Worm (Caenorhabditis elegans) whole organism, early embryonic: ENCODE results near the gene wrm-1.

Source experiments
- B0310.2 ChIP-seq: sonication (generic microtip); optimal IDR thresholded peaks from 2 replicates; lab custom pipeline; 2016; ENCODE audit warnings: mild to moderate bottlenecking, missing genetic modification characterization, missing compliant biosample characterization
- F13C5.2 ChIP-seq: sonication (generic microtip); optimal IDR thresholded peaks from 2 replicates; lab custom pipeline; 2017; ENCODE audit warnings: mild to moderate bottlenecking, missing genetic modification characterization, inconsistent platforms, missing compliant biosample characterization
- aly-1 ChIP-seq: sonication (generic microtip); optimal IDR thresholded peaks from 2 replicates; lab custom pipeline; 2016; ENCODE audit warnings: missing genetic modification characterization, missing compliant biosample characterization
- ama-1 ChIP-seq: fragments of 150-350 bp; optimal IDR thresholded peaks from 2 replicates; lab custom pipeline; 2014
- ceh-13 ChIP-seq: fragments of 200-800 bp; sonication (Bioruptor generic); optimal IDR thresholded peaks from 2 replicates; lab custom pipeline; 2018; ENCODE audit warnings: mild to moderate bottlenecking, missing genetic modification characterization, missing compliant biosample characterization
- ceh-36 ChIP-seq: sonication (generic microtip); optimal IDR thresholded peaks from 2 replicates; lab custom pipeline; 2016; ENCODE audit warnings: missing genetic modification characterization, inconsistent platforms, missing compliant biosample characterization
- ets-7 ChIP-seq: sonication (generic microtip); optimal IDR thresholded peaks from 2 replicates; lab custom pipeline; 2016; ENCODE audit warnings: missing genotype, missing genetic modification characterization, missing compliant biosample characterization
- flt-1 ChIP-seq: fragments of 200-800 bp; sonication (Bioruptor generic); IDR thresholded peaks from 2 replicates; pipeline ENCODE4 v1.3.6; 2022; ENCODE audit warnings: missing genetic modification characterization, missing compliant biosample characterization
- hmbx-1 ChIP-seq: sonication (generic microtip); optimal IDR thresholded peaks from 2 replicates; lab custom pipeline; 2016; ENCODE audit warnings: mild to moderate bottlenecking, missing genetic modification characterization, missing compliant biosample characterization
- hmg-4 ChIP-seq: fragments of 200-800 bp; sonication (Bioruptor generic); optimal IDR thresholded peaks from 2 replicates; lab custom pipeline; 2018; ENCODE audit warnings: mild to moderate bottlenecking, missing genetic modification characterization, missing compliant biosample characterization
- hnd-1 ChIP-seq: sonication (generic microtip); optimal IDR thresholded peaks from 2 replicates; lab custom pipeline; 2016; ENCODE audit warnings: missing genetic modification characterization, missing compliant biosample characterization
- pes-1 ChIP-seq: fragments of 200-800 bp; sonication (Bioruptor generic); IDR thresholded peaks from 2 replicates; pipeline ENCODE4 v1.3.6; 2022; ENCODE audit warnings: missing genetic modification reagents, missing genetic modification characterization, missing compliant biosample characterization
- scrt-1 ChIP-seq: fragments of 200-800 bp; sonication (Bioruptor generic); IDR thresholded peaks from 2 replicates; pipeline ENCODE4 v1.3.6; 2022; ENCODE audit warnings: missing genetic modification characterization, missing compliant biosample characterization
- sea-1 ChIP-seq: fragments of 200-800 bp; sonication (Bioruptor generic); conservative IDR thresholded peaks from 2 replicates; pipeline ENCODE4 v1.3.6; 2022; ENCODE audit warnings: missing genetic modification characterization, missing compliant biosample characterization
- tbx-11 ChIP-seq: fragments of 200-800 bp; sonication (Bioruptor generic); IDR thresholded peaks from 2 replicates; pipeline ENCODE4 v1.3.6; 2022; ENCODE audit warnings: missing genetic modification characterization, missing compliant biosample characterization
- tbx-37 ChIP-seq: fragments of 200-800 bp; sonication (Bioruptor generic); conservative IDR thresholded peaks from 2 replicates; pipeline ENCODE4 v1.3.6; 2022; ENCODE audit warnings: missing genetic modification reagents, missing genetic modification characterization, missing compliant biosample characterization
- tra-4 ChIP-seq: sonication (generic microtip); optimal IDR thresholded peaks from 2 replicates; lab custom pipeline; 2017; ENCODE audit warnings: missing genetic modification characterization, missing compliant biosample characterization

Gene wrm-1

ce11 chrIII:5705228-5705888 is 17.3 kb upstream of the wrm-1 start, which contains the start of gene swp-1:
swp-1 (minus strand) TSS chrIII:5705525.
- TF ChIP-seq ceh-36 (tag; lab: Kevin White, UChicago) (no peak), ama-1 (lab: Kevin White, UChicago) (peak; percentile 5)

ce11 chrIII:5706077-5706627 is 16.5 kb upstream of the wrm-1 start, which contains the start of gene rpl-23:
rpl-23 (minus strand) TSS chrIII:5706127.
- TF ChIP-seq F13C5.2 (tag; lab: Kevin White, UChicago) (peak; percentile 54), tbx-37 (GFP tag; lab: Robert Waterston, UW) (0 out of 2 replicates have a peak, but pooled peaks have one; percentile 14), ceh-36 (tag; lab: Kevin White, UChicago) (no peak)

ce11 chrIII:5707546-5707945 is 15.1 kb upstream of the wrm-1 start:
- TF ChIP-seq ets-7 (tag; lab: Kevin White, UChicago) (no peak), ceh-36 (tag; lab: Kevin White, UChicago) (no peak), flt-1 (GFP tag; lab: Robert Waterston, UW) (no peak), aly-1 (tag; lab: Kevin White, UChicago) (no peak), B0310.2 (tag; lab: Kevin White, UChicago) (no peak)

ce11 chrIII:5708024-5708423 is 14.6 kb upstream of the wrm-1 start:
- no peak for TF ChIP-seq aly-1 (tag; lab: Kevin White, UChicago)
- TF ChIP-seq flt-1 (GFP tag; lab: Robert Waterston, UW) = no peak
- no peak for TF ChIP-seq hnd-1 (tag; lab: Kevin White, UChicago)
- no peak for TF ChIP-seq ceh-36 (tag; lab: Kevin White, UChicago)
- TF ChIP-seq tbx-37 (GFP tag; lab: Robert Waterston, UW) = no peak
- no peak for TF ChIP-seq tbx-11 (GFP tag; lab: Robert Waterston, UW)
- no peak for TF ChIP-seq sea-1 (GFP tag; lab: Robert Waterston, UW)
- no peak for TF ChIP-seq ets-7 (tag; lab: Kevin White, UChicago)
- no peak for TF ChIP-seq scrt-1
- no peak for TF ChIP-seq B0310.2 (tag; lab: Kevin White, UChicago)
- no peak for TF ChIP-seq ceh-13

ce11 chrIII:5709224-5709623 is 13.4 kb upstream of the wrm-1 start, which contains the start of gene hpo-28:
hpo-28 (minus strand) TSS chrIII:5709324.
- TF ChIP-seq pes-1 (no peak), tbx-11 (GFP tag; lab: Robert Waterston, UW) (no peak), hmbx-1 (tag; lab: Kevin White, UChicago) (no peak), tra-4 (tag; lab: Kevin White, UChicago) (no peak), ets-7 (tag; lab: Kevin White, UChicago) (no peak), tbx-37 (GFP tag; lab: Robert Waterston, UW) (no peak), aly-1 (tag; lab: Kevin White, UChicago) (no peak)

- TF ChIP-seq tbx-11 (GFP tag; lab: Robert Waterston, UW) (no peak), scrt-1 (no peak), ceh-36 (tag; lab: Kevin White, UChicago) (no peak), B0310.2 (tag; lab: Kevin White, UChicago) (no peak), hmg-4 (GFP tag; lab: Kevin White, UChicago) (no peak), ama-1 (lab: Kevin White, UChicago) (no peak), ets-7 (tag; lab: Kevin White, UChicago) (no peak), ceh-13 (no peak), aly-1 (tag; lab: Kevin White, UChicago) (no peak), F13C5.2 (tag; lab: Kevin White, UChicago) (no peak), sea-1 (GFP tag; lab: Robert Waterston, UW) (no peak), hmbx-1 (tag; lab: Kevin White, UChicago) (no peak), tbx-37 (GFP tag; lab: Robert Waterston, UW) (no peak), flt-1 (GFP tag; lab: Robert Waterston, UW) (no peak), hnd-1 (tag; lab: Kevin White, UChicago) (no peak)
Observed at ce11 chrIII:5710045-5710444, 12.6 kb upstream of the wrm-1 start, which contains the start of gene B0336.12. B0336.12 (minus strand) TSS chrIII:5710145.

- 0 out of 2 replicates have a peak, but pooled peaks have one; percentile 26 for TF ChIP-seq sea-1 (GFP tag; lab: Robert Waterston, UW)
- TF ChIP-seq aly-1 (tag; lab: Kevin White, UChicago) = peak; percentile 3
- TF ChIP-seq ama-1 (lab: Kevin White, UChicago) = no peak
Observed at ce11 chrIII:5710676-5711075, 12.0 kb upstream of the wrm-1 start.

- no peak for TF ChIP-seq flt-1 (GFP tag; lab: Robert Waterston, UW)
- no peak for TF ChIP-seq hmg-4 (GFP tag; lab: Kevin White, UChicago)
- no peak for TF ChIP-seq hnd-1 (tag; lab: Kevin White, UChicago)
Observed at ce11 chrIII:5711242-5711641, 11.4 kb upstream of the wrm-1 start, which contains the start of gene rbm-26. rbm-26 (plus strand) TSS chrIII:5711542.
